Worm (Caenorhabditis elegans): ENCODE measurements around the gene F11D5.5.

DNA sequence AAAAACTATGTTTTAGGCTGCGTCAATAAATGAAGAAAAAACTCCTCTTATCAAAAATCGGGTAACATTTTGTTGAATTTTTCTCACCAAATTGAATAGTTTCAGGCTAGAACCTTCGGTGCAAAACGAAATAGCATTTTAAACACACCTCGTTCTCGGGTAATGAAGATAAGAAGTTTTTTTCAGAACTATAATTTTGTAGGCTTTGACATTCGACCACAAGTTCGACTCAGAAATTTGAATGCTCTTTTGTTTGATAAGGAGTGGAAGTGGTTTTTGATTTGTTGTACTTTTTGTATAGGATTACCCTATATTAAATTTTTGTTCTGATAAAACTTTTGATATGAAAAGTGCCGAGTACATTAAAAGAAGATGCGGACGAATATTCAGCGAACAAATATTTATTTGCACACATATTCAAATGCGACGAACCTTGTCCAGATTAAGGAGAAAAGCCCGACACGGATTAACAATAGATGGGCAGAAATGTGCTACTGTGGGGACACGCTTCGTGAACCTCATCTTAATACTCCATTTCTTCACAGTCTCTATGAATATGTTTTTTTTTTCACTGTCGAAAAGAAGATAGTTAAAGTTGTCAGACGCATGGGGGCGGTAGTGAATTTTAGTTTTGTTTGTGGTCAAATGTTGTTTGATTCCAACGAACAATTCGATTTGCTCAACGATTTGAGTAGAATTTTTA is 4.9 kb downstream of the F11D5.5 start:
- TF ChIP-seq sdz-38 (tag; optimal IDR thresholded peaks at IDR 0.05) (no peak), akir-1 (GFP tag; optimal IDR thresholded peaks at IDR 0.05) (no peak), Y67H2A.10 (GFP tag; conservative IDR thresholded peaks at IDR 0.05) (no peak), pbrm-1 (GFP tag; IDR thresholded peaks at IDR 0.05) (no peak), snpc-4 (GFP tag; optimal IDR thresholded peaks at IDR 0.05) (no peak), snpc-4 (tag; optimal IDR thresholded peaks at IDR 0.05) (no peak), lsy-27 (tag; optimal IDR thresholded peaks at IDR 0.05; ENCODE audit: borderline replicate concordance, insufficient read depth) (no peak), snpc-1.1 (tag; optimal IDR thresholded peaks at IDR 0.05; ENCODE audit: insufficient read depth) (no peak), him-1 (tag; optimal IDR thresholded peaks at IDR 0.05) (no peak), ceh-27 (GFP tag; optimal IDR thresholded peaks at IDR 0.05) (no peak), ets-4 (GFP tag; optimal IDR thresholded peaks at IDR 0.05) (no peak), athp-1 (tag; optimal IDR thresholded peaks at IDR 0.05) (no peak), snpc-1.3 (tag; optimal IDR thresholded peaks at IDR 0.05; ENCODE audit: insufficient read depth) (no peak)

Data from whole organism, young adult.